Fruit fly (Drosophila melanogaster) whole organism, embryonic: ENCODE measurements around the gene CG5608.

Source experiments
- CG10267 ChIP-seq: fragments of 200-800 bp; sonication (Bioruptor generic); optimal IDR thresholded peaks from 2 replicates; lab custom pipeline; 2018; ENCODE audit warnings: missing biosample characterization, mild to moderate bottlenecking, missing genetic modification characterization, moderate library complexity
- CG14710 ChIP-seq: fragments of 200-800 bp; sonication (Bioruptor generic); optimal IDR thresholded peaks from 3 replicates; lab custom pipeline; 2019; ENCODE audit warnings: missing biosample characterization, mild to moderate bottlenecking, missing genetic modification characterization, moderate library complexity
- CG17186 ChIP-seq: fragments of 200-800 bp; sonication (Bioruptor generic); optimal IDR thresholded peaks from 3 replicates; lab custom pipeline; 2017; ENCODE audit warnings: missing biosample characterization, missing genetic modification reagents, missing genetic modification characterization
- CG17612 ChIP-seq: fragments of 200-800 bp; sonication (Bioruptor generic); IDR thresholded peaks from 2 replicates; pipeline ENCODE4 v1.3.6; 2022; ENCODE audit warnings: missing biosample characterization, missing genetic modification characterization
- CG18262 ChIP-seq: fragments of 200-800 bp; optimal IDR thresholded peaks from 3 replicates; lab custom pipeline; 2019; ENCODE audit warnings: missing biosample characterization, mild to moderate bottlenecking, missing genetic modification characterization, moderate library complexity
- CG18599 ChIP-seq: fragments of 200-800 bp; sonication (Bioruptor generic); optimal IDR thresholded peaks from 3 replicates; lab custom pipeline; 2017; ENCODE audit warnings: missing biosample characterization, missing genetic modification characterization, mild to moderate bottlenecking, moderate library complexity, missing genetic modification reagents
- CG2120 ChIP-seq: fragments of 200-800 bp; sonication (Bioruptor generic); optimal IDR thresholded peaks from 3 replicates; lab custom pipeline; 2016; ENCODE audit warnings: missing biosample characterization, missing genetic modification characterization
- CG2712 ChIP-seq: fragments of 200-800 bp; optimal IDR thresholded peaks from 3 replicates; lab custom pipeline; 2019; ENCODE audit warnings: missing biosample characterization, mild to moderate bottlenecking, missing genetic modification characterization, moderate library complexity
- CG31441 ChIP-seq: fragments of 200-800 bp; sonication (Bioruptor generic); IDR thresholded peaks from 2 replicates; pipeline ENCODE4 v1.3.6; 2022; ENCODE audit warnings: missing biosample characterization, missing genetic modification characterization
- CG32532 ChIP-seq: fragments of 200-800 bp; sonication (Bioruptor generic); IDR thresholded peaks from 2 replicates; pipeline ENCODE4 v1.3.6; 2022; ENCODE audit warnings: missing biosample characterization, missing genetic modification characterization
- CG34422 ChIP-seq: fragments of 200-800 bp; sonication (Bioruptor generic); IDR thresholded peaks from 3 replicates; pipeline ENCODE4 v1.3.6; 2022; ENCODE audit warnings: missing biosample characterization, missing genetic modification characterization
- CG4424 ChIP-seq: fragments of 200-800 bp; sonication (Bioruptor generic); optimal IDR thresholded peaks from 3 replicates; lab custom pipeline; 2016; ENCODE audit warnings: missing biosample characterization, missing genetic modification characterization
- CG6175 ChIP-seq: fragments of 200-800 bp; sonication (Bioruptor generic); IDR thresholded peaks from 3 replicates; pipeline ENCODE4 v1.3.6; 2022; ENCODE audit warnings: missing biosample characterization, missing genetic modification characterization
- CG7745 ChIP-seq: fragments of 200-800 bp; sonication (Bioruptor generic); optimal IDR thresholded peaks from 2 replicates; lab custom pipeline; 2018; ENCODE audit warnings: missing biosample characterization, mild to moderate bottlenecking, missing genetic modification characterization, moderate library complexity
- CG8478 ChIP-seq: fragments of >200 bp; optimal IDR thresholded peaks from 2 replicates; lab custom pipeline; 2018
- CG8924 ChIP-seq: fragments of 200-800 bp; optimal IDR thresholded peaks from 3 replicates; lab custom pipeline; 2019; ENCODE audit warnings: missing biosample characterization, mild to moderate bottlenecking, missing genetic modification characterization, moderate library complexity
- CG9797 ChIP-seq: fragments of 200-800 bp; sonication (Bioruptor generic); optimal IDR thresholded peaks from 3 replicates; lab custom pipeline; 2018; ENCODE audit warnings: missing biosample characterization, mild to moderate bottlenecking, missing genetic modification characterization
- CTCF ChIP-seq: fragments of 200-800 bp; sonication (Bioruptor generic); optimal IDR thresholded peaks from 2 replicates; lab custom pipeline; 2017; ENCODE audit warnings: missing biosample characterization, mild to moderate bottlenecking, missing genetic modification characterization, moderate library complexity
- Camta ChIP-seq: fragments of 200-800 bp; sonication (Bioruptor generic); optimal IDR thresholded peaks from 2 replicates; lab custom pipeline; 2016; ENCODE audit warnings: missing biosample characterization, missing genetic modification characterization
- Ets65A ChIP-seq: fragments of 200-800 bp; sonication (Bioruptor generic); peaks from one replicate; lab custom pipeline; 2016; ENCODE audit warnings: missing biosample characterization, missing genetic modification characterization
- H2.0 ChIP-seq: fragments of 200-800 bp; sonication (Bioruptor generic); IDR thresholded peaks from 2 replicates; pipeline ENCODE4 v1.3.6; 2022; ENCODE audit warnings: missing biosample characterization, missing genetic modification characterization
- HLH4C ChIP-seq: fragments of 200-800 bp; sonication (Bioruptor generic); IDR thresholded peaks from 3 replicates; pipeline ENCODE4 v1.3.6; 2022; ENCODE audit warnings: missing biosample characterization, missing genetic modification characterization; ENCODE audit not compliant: partially characterized antibody
- HmgZ ChIP-seq: fragments of 200-800 bp; sonication (Bioruptor generic); optimal IDR thresholded peaks from 2 replicates; lab custom pipeline; 2018; ENCODE audit warnings: missing biosample characterization, mild to moderate bottlenecking, missing genetic modification characterization
- Hsf ChIP-seq: fragments of 200-800 bp; sonication (Bioruptor generic); optimal IDR thresholded peaks from 3 replicates; lab custom pipeline; 2016; ENCODE audit warnings: missing biosample characterization, missing genetic modification characterization
- Kr ChIP-seq: fragments of 200-800 bp; sonication (Bioruptor generic); optimal IDR thresholded peaks from 2 replicates; lab custom pipeline; 2017; ENCODE audit warnings: missing biosample characterization, mild to moderate bottlenecking, missing genetic modification characterization
- Myb ChIP-seq: fragments of 200-800 bp; sonication (Bioruptor generic); optimal IDR thresholded peaks from 2 replicates; lab custom pipeline; 2016; ENCODE audit warnings: missing biosample characterization, missing genetic modification characterization
- Nf-YB ChIP-seq: fragments of 200-800 bp; sonication (Bioruptor generic); optimal IDR thresholded peaks from 3 replicates; lab custom pipeline; 2019; ENCODE audit warnings: missing biosample characterization, mild to moderate bottlenecking, missing genetic modification characterization, moderate library complexity
- Sin3A ChIP-seq: fragments of >200 bp; optimal IDR thresholded peaks from 2 replicates; lab custom pipeline; 2018
- Stat92E ChIP-seq, 3 experiments: fragments of >200 bp in 2 of 3; fragments of 200-800 bp in 1 of 3; sonication (Bioruptor generic) in 1 of 3; optimal IDR thresholded peaks; 2 replicates each; lab custom pipeline; 2017 to 2019; ENCODE audit warnings: missing biosample characterization in 3 of 3, missing genetic modification characterization in 3 of 3, mild to moderate bottlenecking in 1 of 3, moderate library complexity in 1 of 3
- Tbp ChIP-seq: fragments of >200 bp; optimal IDR thresholded peaks from 2 replicates; lab custom pipeline; 2018; ENCODE audit warnings: missing biosample characterization, missing genetic modification characterization
- Usf ChIP-seq: fragments of 200-800 bp; sonication (Bioruptor generic); optimal IDR thresholded peaks from 2 replicates; lab custom pipeline; 2017; ENCODE audit warnings: missing genotype, missing biosample characterization, missing genetic modification characterization
- bcd ChIP-seq: fragments of 200-800 bp; sonication (Bioruptor generic); optimal IDR thresholded peaks from 2 replicates; lab custom pipeline; 2017; ENCODE audit warnings: missing biosample characterization, mild to moderate bottlenecking, missing genetic modification characterization
- cas ChIP-seq: fragments of 200-800 bp; sonication (Bioruptor generic); IDR thresholded peaks from 2 replicates; pipeline ENCODE4 v1.3.6; 2022; ENCODE audit warnings: missing biosample characterization, missing genetic modification characterization
- chif ChIP-seq, 2 experiments: fragments of 200-800 bp; sonication (Bioruptor generic); optimal IDR thresholded peaks; 3 replicates each; lab custom pipeline; 2016; ENCODE audit warnings: missing biosample characterization in 2 of 2, missing genetic modification characterization in 2 of 2
- crc ChIP-seq: fragments of 200-800 bp; sonication (Bioruptor generic); optimal IDR thresholded peaks from 2 replicates; lab custom pipeline; 2016; ENCODE audit warnings: missing biosample characterization, missing genetic modification characterization
- crol ChIP-seq: fragments of 200-800 bp; sonication (Bioruptor generic); IDR thresholded peaks from 2 replicates; pipeline ENCODE4 v1.3.6; 2022; ENCODE audit warnings: missing biosample characterization, missing genetic modification characterization
- dpn ChIP-seq, 2 experiments: fragments of 200-800 bp; sonication (Bioruptor generic); optimal IDR thresholded peaks; 3 replicates each; lab custom pipeline; 2016; ENCODE audit warnings: missing biosample characterization in 2 of 2, missing genetic modification characterization in 2 of 2
- fd3F ChIP-seq: fragments of 200-800 bp; sonication (Bioruptor generic); optimal IDR thresholded peaks from 2 replicates; lab custom pipeline; 2018; ENCODE audit warnings: missing biosample characterization, mild to moderate bottlenecking, missing genetic modification characterization, moderate library complexity
- gfzf ChIP-seq: fragments of 200-800 bp; sonication (Bioruptor generic); optimal IDR thresholded peaks from 2 replicates; lab custom pipeline; 2016; ENCODE audit warnings: missing biosample characterization, mild to moderate bottlenecking, missing genetic modification characterization, moderate library complexity
- gsb-n ChIP-seq: fragments of 200-800 bp; sonication (Bioruptor generic); optimal IDR thresholded peaks from 3 replicates; lab custom pipeline; 2018; ENCODE audit warnings: missing biosample characterization, mild to moderate bottlenecking, missing genetic modification characterization
- insv ChIP-seq, 2 experiments: fragments of 200-800 bp; sonication (Bioruptor generic); optimal IDR thresholded peaks; 3 replicates each; lab custom pipeline; 2016 to 2018; ENCODE audit warnings: missing biosample characterization in 2 of 2, missing genetic modification characterization in 2 of 2
- knrl ChIP-seq: fragments of 200-800 bp; sonication (Bioruptor generic); IDR thresholded peaks from 3 replicates; pipeline ENCODE4 v1.3.6; 2022; ENCODE audit warnings: missing biosample characterization, missing genetic modification characterization; ENCODE audit not compliant: partially characterized antibody
- mirr ChIP-seq: fragments of 200-800 bp; sonication (Bioruptor generic); optimal IDR thresholded peaks from 3 replicates; lab custom pipeline; 2018; ENCODE audit warnings: missing biosample characterization, mild to moderate bottlenecking, missing genetic modification characterization
- p53 ChIP-seq: fragments of 200-800 bp; sonication (Bioruptor generic); optimal IDR thresholded peaks from 2 replicates; lab custom pipeline; 2016; ENCODE audit warnings: missing biosample characterization, missing genetic modification characterization
- peb ChIP-seq: fragments of 200-800 bp; sonication (Bioruptor generic); IDR thresholded peaks from 2 replicates; pipeline ENCODE4 v1.3.6; 2022; ENCODE audit warnings: missing biosample characterization, missing genetic modification characterization
- pum ChIP-seq: fragments of 200-800 bp; sonication (Bioruptor generic); optimal IDR thresholded peaks from 2 replicates; lab custom pipeline; 2016; ENCODE audit warnings: missing biosample characterization, missing genetic modification characterization
- pzg ChIP-seq: fragments of 200-800 bp; sonication (Bioruptor generic); optimal IDR thresholded peaks from 3 replicates; lab custom pipeline; 2018; ENCODE audit warnings: missing biosample characterization, mild to moderate bottlenecking, missing genetic modification characterization, moderate library complexity
- sug ChIP-seq: fragments of 200-800 bp; optimal IDR thresholded peaks from 2 replicates; lab custom pipeline; 2019; ENCODE audit warnings: missing biosample characterization, mild to moderate bottlenecking, missing genetic modification characterization, moderate library complexity
- vfl ChIP-seq: fragments of 200-800 bp; sonication (Bioruptor generic); optimal IDR thresholded peaks from 2 replicates; lab custom pipeline; 2016; ENCODE audit warnings: missing biosample characterization, missing genetic modification characterization
- zen ChIP-seq: fragments of 200-800 bp; sonication (Bioruptor generic); optimal IDR thresholded peaks from 3 replicates; lab custom pipeline; 2018; ENCODE audit warnings: missing biosample characterization, mild to moderate bottlenecking, missing genetic modification characterization, moderate library complexity

The CG5608 gene

DNA sequence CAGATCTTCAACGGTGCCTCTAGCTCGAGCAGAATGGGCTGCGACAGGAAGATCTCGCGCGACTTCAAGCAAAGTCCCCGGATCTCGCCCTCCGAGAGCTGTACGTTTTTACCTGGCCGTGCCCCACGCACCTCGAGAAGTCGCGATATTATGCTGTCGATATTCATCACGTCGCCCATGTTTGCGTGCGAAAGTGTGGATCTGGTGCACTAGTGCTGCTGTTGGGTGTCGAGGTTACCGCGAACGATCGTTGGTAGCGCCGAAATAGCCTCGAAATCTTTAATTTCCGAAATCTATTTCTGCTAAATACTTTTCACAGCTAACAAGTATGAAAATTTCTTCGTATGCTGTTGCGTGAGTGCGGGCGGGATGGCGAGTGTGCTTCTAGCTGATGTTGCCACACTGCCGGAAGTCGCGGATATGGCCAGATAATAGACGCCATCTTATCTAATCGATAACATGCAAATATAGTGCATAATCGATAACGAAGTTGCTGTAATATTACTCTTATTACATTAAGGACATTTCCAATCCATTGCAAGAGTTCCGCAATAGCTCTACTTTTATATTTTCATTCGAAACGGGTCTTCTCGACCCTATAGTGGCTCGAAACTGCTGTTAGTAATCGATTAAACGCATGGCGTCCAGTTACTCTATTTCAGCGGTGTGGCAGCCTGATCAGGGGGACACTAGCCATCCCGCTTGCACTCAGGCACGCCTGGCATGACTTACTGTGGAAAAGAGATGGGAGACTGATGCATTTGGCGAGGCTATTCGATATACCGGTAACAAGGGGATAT, 39.4 kb downstream of the CG5608 start, which contains the start of gene Pp1-87B:
Pp1-87B (minus strand) TSS at position 408 of the 800 bp plus-strand sequence.
- TF ChIP-seq peb (GFP tag; lab: Robert Waterston, UW), result no peak
- peak; percentile 76 for TF ChIP-seq CG14710
- TF ChIP-seq fd3F, result no peak
- peak; percentile 16 for TF ChIP-seq CG10267
- TF ChIP-seq Camta (GFP tag; lab: Kevin White, UChicago), result peak; percentile 13
- no peak for TF ChIP-seq CTCF (GFP tag; lab: Kevin White, UChicago)
- TF ChIP-seq CG8478 (lab: Kevin White, UChicago), result peak; percentile 97
- no peak for TF ChIP-seq Kr (GFP tag; lab: Kevin White, UChicago)
- peak; percentile 43 for TF ChIP-seq CG8924 (tag; lab: Kevin White, UChicago)
- TF ChIP-seq HmgZ (tag; lab: Kevin White, UChicago), result peak; percentile 37
- no peak for TF ChIP-seq vfl (GFP tag; lab: Kevin White, UChicago)
- peak; percentile 55 for TF ChIP-seq sug (tag; lab: Kevin White, UChicago)
- TF ChIP-seq gsb-n (tag; lab: Kevin White, UChicago), result no peak
- peak; percentile 34 for TF ChIP-seq CG18262 (tag; lab: Kevin White, UChicago)
- TF ChIP-seq CG31441 (GFP tag; lab: Robert Waterston, UW), result peak; percentile 25; the same call in 1 of the 2 replicates
- TF ChIP-seq CG17612 (GFP tag; lab: Robert Waterston, UW), result no peak
- peak; percentile 49 for TF ChIP-seq CG9797 (GFP tag; lab: Kevin White, UChicago)
- peak; percentile 89 for TF ChIP-seq Ets65A (GFP tag; lab: Kevin White, UChicago)
- peak; percentile 21 for TF ChIP-seq Tbp (GFP tag; lab: Kevin White, UChicago)
- peak; percentile 88 to 99 for TF ChIP-seq insv (GFP tag; optimal IDR thresholded peaks at IDR 0.05; lab: Kevin White, UChicago)
- TF ChIP-seq bcd, result peak; percentile 15
- TF ChIP-seq Nf-YB (GFP tag; lab: Kevin White, UChicago), result peak; percentile 13
- peak; percentile 100 for TF ChIP-seq Sin3A (lab: Kevin White, UChicago)
- peak; percentile 31; the same call in 1 of the 3 replicates for TF ChIP-seq CG34422
- peak; percentile 38 for TF ChIP-seq zen (tag; lab: Kevin White, UChicago)
- peak in 1 of 2 experiments; percentile 11 for TF ChIP-seq dpn (GFP tag; optimal IDR thresholded peaks at IDR 0.05; lab: Kevin White, UChicago)
- peak; percentile 77 for TF ChIP-seq pzg
- peak; percentile 8 for TF ChIP-seq CG4424 (GFP tag; lab: Kevin White, UChicago)
- TF ChIP-seq chif (GFP tag; optimal IDR thresholded peaks at IDR 0.05; lab: Kevin White, UChicago), result peak in 1 of 2 experiments; percentile 1
- TF ChIP-seq Usf (GFP tag; lab: Kevin White, UChicago), result peak; percentile 29
- TF ChIP-seq Hsf, result peak; percentile 13
- peak; percentile 14 for TF ChIP-seq p53
- TF ChIP-seq CG17186 (GFP tag; lab: Kevin White, UChicago), result peak; percentile 54
- peak; percentile 7 for TF ChIP-seq CG2120 (GFP tag; lab: Kevin White, UChicago)
- TF ChIP-seq CG6175 (GFP tag; lab: Robert Waterston, UW), result no peak
- TF ChIP-seq crc (GFP tag; lab: Kevin White, UChicago), result no peak
- no peak for TF ChIP-seq H2.0 (GFP tag; lab: Robert Waterston, UW)
- TF ChIP-seq HLH4C (GFP tag; lab: Robert Waterston, UW), result peak; percentile 66; the same call in 2 of the 3 replicates
- TF ChIP-seq knrl (GFP tag; lab: Robert Waterston, UW), result peak; percentile 43; the same call in 2 of the 3 replicates
- peak; percentile 17 for TF ChIP-seq gfzf (GFP tag; lab: Kevin White, UChicago)
- TF ChIP-seq crol, result no peak
- peak; percentile 37 for TF ChIP-seq pum (GFP tag; lab: Kevin White, UChicago)
- TF ChIP-seq Stat92E (GFP tag; optimal IDR thresholded peaks at IDR 0.05; lab: Kevin White, UChicago), result peak in 1 of 3 experiments; percentile 16
- TF ChIP-seq CG18599 (GFP tag; lab: Kevin White, UChicago), result no peak
- peak; percentile 74 for TF ChIP-seq Myb (GFP tag; lab: Kevin White, UChicago)
- TF ChIP-seq mirr (GFP tag; lab: Kevin White, UChicago), result peak; percentile 2
- TF ChIP-seq CG32532 (GFP tag; lab: Robert Waterston, UW), result no peak
- TF ChIP-seq CG2712 (tag; lab: Kevin White, UChicago), result peak; percentile 10
- TF ChIP-seq CG7745 (tag; lab: Kevin White, UChicago), result no peak
- TF ChIP-seq cas, result no peak
